Fruit fly (Drosophila melanogaster): Measurements from ENCODE around the gene CG11891.
A peak's percentile ranks its signal among the peaks of the same experiment; 100 is the strongest.

The CG11891 gene

dm6 chr3R:25283209-25283670 lies 13.2 kb downstream of the CG11891 start, which contains the start of gene CG31300:
TSS of gene CG31300 (plus strand) at chr3R:25283620.
- TF ChIP-seq fd96Ca (GFP tag; IDR thresholded peaks at IDR 0.05): no peak
- TF ChIP-seq Pif1B (GFP tag; optimal IDR thresholded peaks at IDR 0.05): no peak
- no peak for TF ChIP-seq CG17806 (tag; optimal IDR thresholded peaks at IDR 0.05)

- TF ChIP-seq Pif1B (GFP tag; optimal IDR thresholded peaks at IDR 0.05) (no peak), Pif1A (GFP tag; optimal IDR thresholded peaks at IDR 0.05) (no peak), CG32121 (GFP tag; IDR thresholded peaks at IDR 0.05) (no peak), CG9948 (tag; optimal IDR thresholded peaks at IDR 0.05) (no peak), CG8301 (tag; optimal IDR thresholded peaks at IDR 0.05) (no peak), Snoo (tag; optimal IDR thresholded peaks at IDR 0.05) (no peak), CG8159 (tag; optimal IDR thresholded peaks at IDR 0.05) (no peak), Ets98B (GFP tag; IDR thresholded peaks at IDR 0.05) (no peak), CG34367 (tag; optimal IDR thresholded peaks at IDR 0.05) (no peak), rn (GFP tag; IDR thresholded peaks at IDR 0.05) (no peak), gl (tag; optimal IDR thresholded peaks at IDR 0.05) (no peak), CG15710 (tag; optimal IDR thresholded peaks at IDR 0.05) (no peak), CG13204 (GFP tag; optimal IDR thresholded peaks at IDR 0.05) (no peak), CG4496 (GFP tag; IDR thresholded peaks at IDR 0.05) (no peak)
Observed at dm6 chr3R:25285173-25285572, 15.2 kb downstream of the CG11891 start, which contains the start of gene CG31104. TSS of gene CG31104 (plus strand) at chr3R:25285473.

DNA sequence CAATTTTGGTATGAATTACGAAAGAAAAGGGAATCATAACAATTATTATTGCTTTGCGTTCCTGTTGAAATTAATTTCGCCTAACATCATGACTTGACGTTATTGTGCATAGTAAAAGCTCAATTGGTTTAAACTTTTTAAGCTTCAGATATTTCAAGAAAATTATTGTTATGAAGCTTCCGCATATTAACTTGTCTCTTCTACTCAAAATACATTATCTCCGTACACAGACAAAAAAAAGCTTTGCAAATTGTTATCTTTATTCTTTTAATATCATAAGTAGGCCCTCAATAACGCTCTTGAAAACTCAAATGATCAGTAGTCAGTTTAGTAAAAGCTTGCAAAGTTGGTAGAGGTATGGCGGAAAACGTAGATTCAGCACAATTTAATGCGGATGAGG lies 17.1 kb downstream of the CG11891 start, which contains the start of gene CG13658:
Gene CG13658 (plus strand): TSS at position 347 of the 400 bp plus-strand sequence.
- TF ChIP-seq CG34367 (tag; optimal IDR thresholded peaks at IDR 0.05) (no peak), CG17806 (tag; optimal IDR thresholded peaks at IDR 0.05) (no peak), fd96Ca (GFP tag; IDR thresholded peaks at IDR 0.05) (no peak), Snoo (tag; optimal IDR thresholded peaks at IDR 0.05) (no peak), EcR (GFP tag; optimal IDR thresholded peaks at IDR 0.05) (no peak), CG8159 (tag; optimal IDR thresholded peaks at IDR 0.05) (no peak), CG10348 (GFP tag; IDR thresholded peaks at IDR 0.05) (no peak), CG4496 (GFP tag; IDR thresholded peaks at IDR 0.05) (no peak)

dm6 chr3R:25289589-25289988 lies 19.6 kb downstream of the CG11891 start, which contains the start of gene CG11893:
TSS of gene CG11893 (plus strand) at chr3R:25289889.
- TF ChIP-seq CG10348 (GFP tag; IDR thresholded peaks at IDR 0.05): no peak
- TF ChIP-seq CG17806 (tag; optimal IDR thresholded peaks at IDR 0.05): no peak
- TF ChIP-seq CG9948 (tag; optimal IDR thresholded peaks at IDR 0.05): no peak
- TF ChIP-seq CG8159 (tag; optimal IDR thresholded peaks at IDR 0.05): no peak
- TF ChIP-seq gl (tag; optimal IDR thresholded peaks at IDR 0.05): no peak
- TF ChIP-seq CG12605 (GFP tag; IDR thresholded peaks at IDR 0.05): no peak
- TF ChIP-seq CG8301 (tag; optimal IDR thresholded peaks at IDR 0.05): no peak
- no peak for TF ChIP-seq CG32121 (GFP tag; IDR thresholded peaks at IDR 0.05)
- no peak for TF ChIP-seq Ets98B (GFP tag; IDR thresholded peaks at IDR 0.05)
- TF ChIP-seq CG15710 (tag; optimal IDR thresholded peaks at IDR 0.05): no peak
- no peak for TF ChIP-seq Pif1B (GFP tag; optimal IDR thresholded peaks at IDR 0.05)

DNA sequence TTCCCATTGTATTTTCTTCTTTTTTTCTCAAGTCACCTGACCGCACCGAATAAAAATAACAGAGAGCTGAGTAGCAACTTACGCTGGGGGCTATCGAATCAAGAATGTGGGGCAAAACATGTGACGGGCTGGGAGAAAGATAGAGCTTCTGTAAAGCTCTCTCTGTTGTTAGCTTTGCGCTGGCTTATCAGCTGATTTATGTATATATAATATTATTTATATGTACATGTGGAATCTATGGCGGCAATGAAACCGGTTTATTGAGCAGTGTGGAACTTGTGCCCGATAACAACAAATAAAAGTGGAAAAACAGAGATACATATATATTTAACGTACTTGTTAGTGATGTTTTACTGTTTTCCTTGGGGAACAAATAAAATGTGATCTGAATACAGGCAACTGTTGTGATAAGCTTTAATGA lies 22.9 kb downstream of the CG11891 start, which contains the start of gene CG31098:
Gene CG31098 (minus strand): TSS at position 114 of the 421 bp plus-strand sequence.
- no peak for TF ChIP-seq CG14655 (GFP tag; optimal IDR thresholded peaks at IDR 0.05)
- peak; percentile 37 for TF ChIP-seq Pif1B (GFP tag; optimal IDR thresholded peaks at IDR 0.05)
- TF ChIP-seq CG13204 (GFP tag; optimal IDR thresholded peaks at IDR 0.05): no peak
- TF ChIP-seq rn (GFP tag; IDR thresholded peaks at IDR 0.05): no peak
- peak; percentile 10 for TF ChIP-seq Pif1A (GFP tag; optimal IDR thresholded peaks at IDR 0.05)

DNA sequence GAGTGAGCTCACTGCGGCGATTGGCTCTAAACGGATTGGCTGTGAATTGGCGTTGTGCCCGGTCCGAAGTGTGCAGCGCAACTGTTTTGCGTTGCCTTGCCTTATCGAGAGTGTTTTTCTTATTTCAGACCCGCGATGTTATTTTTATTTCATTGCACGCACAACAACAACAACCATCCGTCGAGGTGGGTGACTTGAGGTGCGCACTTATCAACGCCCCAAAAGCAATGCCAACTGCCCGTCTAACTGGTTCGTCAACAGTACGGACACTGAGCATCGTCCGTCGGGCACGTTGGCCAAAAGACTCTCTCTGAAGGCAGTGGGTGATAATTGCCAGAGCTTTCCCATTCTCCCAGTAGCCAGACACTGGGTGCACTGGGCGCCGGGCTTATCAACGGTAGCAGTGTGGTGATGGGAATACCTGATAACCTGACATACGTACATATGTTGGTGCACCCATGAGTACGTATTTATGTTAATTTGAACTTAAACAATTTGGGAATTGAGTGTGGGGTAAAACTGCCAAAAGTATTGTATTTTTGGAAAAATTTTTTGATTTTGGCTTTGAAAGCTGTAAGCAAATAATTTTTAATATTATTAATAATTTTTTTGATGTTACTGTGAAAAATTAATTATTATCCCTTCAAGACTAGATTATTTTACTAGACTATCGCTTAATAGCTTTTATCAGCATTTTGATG lies 25.5 kb downstream of the CG11891 start, which contains the start of gene CG31102:
Gene CG31102 (minus strand): TSS at position 275 of the 701 bp plus-strand sequence.
- TF ChIP-seq rn (GFP tag; IDR thresholded peaks at IDR 0.05) (no peak), EcR (GFP tag; optimal IDR thresholded peaks at IDR 0.05) (peak; percentile 63), CG32121 (GFP tag; IDR thresholded peaks at IDR 0.05) (peak; percentile 43; the same call in 1 of the 2 replicates), CG15710 (tag; optimal IDR thresholded peaks at IDR 0.05) (no peak), Pif1A (GFP tag; optimal IDR thresholded peaks at IDR 0.05) (no peak)

dm6 chr3R:25297678-25298077 lies 27.7 kb downstream of the CG11891 start, which contains the start of gene CG31097:
TSS of gene CG31097 (minus strand) at chr3R:25297778.
- TF ChIP-seq CG13204 (GFP tag; optimal IDR thresholded peaks at IDR 0.05) (no peak), CG12605 (GFP tag; IDR thresholded peaks at IDR 0.05) (no peak), CG8301 (tag; optimal IDR thresholded peaks at IDR 0.05) (no peak), CG32121 (GFP tag; IDR thresholded peaks at IDR 0.05) (no peak), rn (GFP tag; IDR thresholded peaks at IDR 0.05) (no peak), Pif1A (GFP tag; optimal IDR thresholded peaks at IDR 0.05) (no peak), D1 (tag; optimal IDR thresholded peaks at IDR 0.05) (no peak), Pif1B (GFP tag; optimal IDR thresholded peaks at IDR 0.05) (no peak), Ets98B (GFP tag; IDR thresholded peaks at IDR 0.05) (no peak), CG17806 (tag; optimal IDR thresholded peaks at IDR 0.05) (no peak), EcR (GFP tag; optimal IDR thresholded peaks at IDR 0.05) (no peak), CG9948 (tag; optimal IDR thresholded peaks at IDR 0.05) (no peak), CG8159 (tag; optimal IDR thresholded peaks at IDR 0.05) (no peak), CG4496 (GFP tag; IDR thresholded peaks at IDR 0.05) (no peak), CG10348 (GFP tag; IDR thresholded peaks at IDR 0.05) (no peak), fd96Ca (GFP tag; IDR thresholded peaks at IDR 0.05) (no peak), CG34367 (tag; optimal IDR thresholded peaks at IDR 0.05) (no peak)

All from whole organism, pupa.